Worm (Caenorhabditis elegans) whole organism, early embryonic: Measurements from ENCODE around the gene flh-1.

Experiments
- F13C5.2 ChIP-seq: sonication (generic microtip); optimal IDR thresholded peaks from 2 replicates; lab custom pipeline; 2017; ENCODE audit warnings: mild to moderate bottlenecking, missing genetic modification characterization, inconsistent platforms, missing compliant biosample characterization
- ama-1 ChIP-seq: fragments of 150-350 bp; optimal IDR thresholded peaks from 2 replicates; lab custom pipeline; 2014
- ceh-13 ChIP-seq: fragments of 200-800 bp; sonication (Bioruptor generic); optimal IDR thresholded peaks from 2 replicates; lab custom pipeline; 2018; ENCODE audit warnings: mild to moderate bottlenecking, missing genetic modification characterization, missing compliant biosample characterization
- ceh-36 ChIP-seq: sonication (generic microtip); optimal IDR thresholded peaks from 2 replicates; lab custom pipeline; 2016; ENCODE audit warnings: missing genetic modification characterization, inconsistent platforms, missing compliant biosample characterization
- hmbx-1 ChIP-seq: sonication (generic microtip); optimal IDR thresholded peaks from 2 replicates; lab custom pipeline; 2016; ENCODE audit warnings: mild to moderate bottlenecking, missing genetic modification characterization, missing compliant biosample characterization

DNA sequence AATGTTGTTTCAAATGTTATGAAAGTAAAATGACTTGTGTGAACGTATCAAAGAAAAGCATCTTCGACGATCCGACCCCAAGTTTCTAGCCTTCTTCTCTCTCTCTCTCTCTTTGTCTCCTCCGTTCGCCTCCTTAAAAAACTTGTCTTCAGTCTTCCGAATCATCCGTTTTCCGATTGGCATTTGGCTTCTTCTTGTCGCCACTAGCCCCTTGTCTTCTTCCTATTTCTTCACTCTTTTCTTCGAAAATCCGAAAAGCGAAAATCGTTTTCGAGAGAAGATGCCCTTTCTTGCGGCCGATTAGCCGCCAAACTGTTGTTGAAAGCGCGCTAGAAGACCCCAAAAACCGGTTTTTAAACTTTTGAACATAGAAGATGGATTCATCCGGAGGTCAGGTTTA is 5.5 kb downstream of the flh-1 start:
- TF ChIP-seq ceh-36 (tag; lab: Kevin White, UChicago), result no peak
- no peak for TF ChIP-seq ama-1 (lab: Kevin White, UChicago)
- no peak for TF ChIP-seq ceh-13 (GFP tag; lab: Kevin White, UChicago)
- TF ChIP-seq hmbx-1 (tag; lab: Kevin White, UChicago), result no peak
- no peak for TF ChIP-seq F13C5.2
